Fruit fly (Drosophila melanogaster) whole organism, prepupa: ENCODE results near the gene CG14960.

ENCODE experiments used
- CG10631 ChIP-seq: fragments of 200-800 bp; sonication (Bioruptor generic); optimal IDR thresholded peaks from 2 replicates; lab custom pipeline; 2016; ENCODE audit warnings: missing biosample characterization, missing genetic modification characterization
- CG10669 ChIP-seq: fragments of 200-800 bp; sonication (Bioruptor generic); optimal IDR thresholded peaks from 3 replicates; lab custom pipeline; 2018; ENCODE audit warnings: missing biosample characterization, mild to moderate bottlenecking, missing genetic modification characterization, moderate library complexity
- CG11294 ChIP-seq: fragments of 200-800 bp; sonication (Bioruptor generic); IDR thresholded peaks from 2 replicates; pipeline ENCODE4 v1.3.6; 2022; ENCODE audit warnings: missing biosample characterization, missing genetic modification characterization
- CG11762 ChIP-seq: fragments of 200-800 bp; sonication (Bioruptor generic); optimal IDR thresholded peaks from 3 replicates; lab custom pipeline; 2016; ENCODE audit warnings: missing biosample characterization, missing genetic modification characterization; ENCODE audit not compliant: insufficient read depth
- CG11902 ChIP-seq: fragments of 200-800 bp; sonication (Bioruptor generic); optimal IDR thresholded peaks from 3 replicates; lab custom pipeline; 2016; ENCODE audit warnings: missing biosample characterization, missing genetic modification characterization
- CG15336 ChIP-seq: fragments of 200-800 bp; sonication (Bioruptor generic); IDR thresholded peaks from 2 replicates; pipeline ENCODE4 v1.3.6; 2022; ENCODE audit warnings: missing biosample characterization, missing genetic modification characterization
- CG3032 ChIP-seq: fragments of 200-800 bp; optimal IDR thresholded peaks from 2 replicates; lab custom pipeline; 2019; ENCODE audit warnings: missing biosample characterization, mild to moderate bottlenecking, missing genetic modification characterization, moderate library complexity
- CG31627 ChIP-seq: fragments of 200-800 bp; sonication (Bioruptor generic); optimal IDR thresholded peaks from 3 replicates; lab custom pipeline; 2016; ENCODE audit warnings: missing biosample characterization, missing genetic modification characterization
- CG32006 ChIP-seq: fragments of 200-800 bp; sonication (Bioruptor generic); optimal IDR thresholded peaks from 3 replicates; lab custom pipeline; 2017; ENCODE audit warnings: missing biosample characterization, mild to moderate bottlenecking, missing genetic modification characterization
- CG3919 ChIP-seq: fragments of 200-800 bp; sonication (Bioruptor generic); optimal IDR thresholded peaks from 3 replicates; lab custom pipeline; 2016; ENCODE audit warnings: missing biosample characterization, missing genetic modification characterization
- CG6276 ChIP-seq: fragments of 200-800 bp; sonication (Bioruptor generic); optimal IDR thresholded peaks from 2 replicates; lab custom pipeline; 2017; ENCODE audit warnings: missing biosample characterization, mild to moderate bottlenecking, missing genetic modification characterization
- CG6792 ChIP-seq: fragments of 200-800 bp; sonication (Bioruptor generic); optimal IDR thresholded peaks from 3 replicates; lab custom pipeline; 2016; ENCODE audit warnings: missing biosample characterization, missing genetic modification characterization
- CG6808 ChIP-seq: fragments of 200-800 bp; sonication (Bioruptor generic); optimal IDR thresholded peaks from 3 replicates; lab custom pipeline; 2017; ENCODE audit warnings: missing biosample characterization, missing genetic modification characterization, mild to moderate bottlenecking, moderate library complexity, missing genetic modification reagents
- CG6854 ChIP-seq: fragments of 200-800 bp; sonication (Bioruptor generic); optimal IDR thresholded peaks from 2 replicates; lab custom pipeline; 2017; ENCODE audit warnings: missing biosample characterization, mild to moderate bottlenecking, missing genetic modification characterization
- CG7368 ChIP-seq: fragments of 200-800 bp; sonication (Bioruptor generic); optimal IDR thresholded peaks from 3 replicates; lab custom pipeline; 2016; ENCODE audit warnings: missing biosample characterization, missing genetic modification characterization
- CG8319 ChIP-seq: fragments of 200-800 bp; sonication (Bioruptor generic); optimal IDR thresholded peaks from 3 replicates; lab custom pipeline; 2016; ENCODE audit warnings: missing biosample characterization, missing genetic modification characterization
- CG8632 ChIP-seq: fragments of 200-800 bp; sonication (Bioruptor generic); optimal IDR thresholded peaks from 3 replicates; lab custom pipeline; 2016; ENCODE audit warnings: missing biosample characterization, missing genetic modification characterization
- Eip93F ChIP-seq: fragments of 200-800 bp; sonication (Bioruptor generic); optimal IDR thresholded peaks from 2 replicates; lab custom pipeline; 2016; ENCODE audit warnings: missing biosample characterization, mild to moderate bottlenecking, missing genetic modification characterization
- Ets21C ChIP-seq: fragments of 200-800 bp; sonication (Bioruptor generic); optimal IDR thresholded peaks from 3 replicates; lab custom pipeline; 2016; ENCODE audit warnings: missing biosample characterization, missing genetic modification characterization
- Ets96B ChIP-seq: fragments of 200-800 bp; optimal IDR thresholded peaks from 2 replicates; lab custom pipeline; 2019; ENCODE audit warnings: missing biosample characterization, mild to moderate bottlenecking, missing genetic modification characterization, moderate library complexity
- Gug ChIP-seq: fragments of 200-800 bp; sonication (Bioruptor generic); IDR thresholded peaks from 2 replicates; pipeline ENCODE4 v1.3.6; 2022; ENCODE audit warnings: missing biosample characterization, missing genetic modification characterization
- Hr38 ChIP-seq: sonication (Bioruptor generic); optimal IDR thresholded peaks from 2 replicates; lab custom pipeline; 2016; ENCODE audit warnings: missing biosample characterization, missing genetic modification characterization
- Hr39 ChIP-seq: fragments of 200-800 bp; sonication (Bioruptor generic); optimal IDR thresholded peaks from 2 replicates; lab custom pipeline; 2016; ENCODE audit warnings: missing biosample characterization, missing genetic modification characterization
- Hr4 ChIP-seq: fragments of 200-800 bp; sonication (Bioruptor generic); optimal IDR thresholded peaks from 3 replicates; lab custom pipeline; 2016; ENCODE audit warnings: missing biosample characterization, missing genetic modification characterization
- Lpt ChIP-seq: fragments of 200-800 bp; sonication (Bioruptor generic); optimal IDR thresholded peaks from 3 replicates; lab custom pipeline; 2016; ENCODE audit warnings: missing biosample characterization, missing genetic modification characterization
- Met ChIP-seq: fragments of 200-800 bp; sonication (Bioruptor generic); optimal IDR thresholded peaks from 3 replicates; lab custom pipeline; 2016; ENCODE audit warnings: missing biosample characterization, missing genetic modification characterization
- OdsH ChIP-seq: fragments of 200-800 bp; sonication (Bioruptor generic); optimal IDR thresholded peaks from 3 replicates; lab custom pipeline; 2016; ENCODE audit warnings: missing biosample characterization, missing genetic modification characterization
- Smox ChIP-seq: fragments of 200-800 bp; sonication (Bioruptor generic); optimal IDR thresholded peaks from 3 replicates; lab custom pipeline; 2016; ENCODE audit warnings: missing biosample characterization, missing genetic modification characterization
- Sox102F ChIP-seq: fragments of 200-800 bp; sonication (Bioruptor generic); optimal IDR thresholded peaks from 2 replicates; lab custom pipeline; 2016; ENCODE audit warnings: missing biosample characterization, mild to moderate bottlenecking, missing genetic modification characterization
- Sox14 ChIP-seq: fragments of 200-800 bp; sonication (Bioruptor generic); optimal IDR thresholded peaks from 3 replicates; lab custom pipeline; 2016; ENCODE audit warnings: missing biosample characterization, missing genetic modification characterization
- Sox15 ChIP-seq: fragments of 200-800 bp; sonication (Bioruptor generic); optimal IDR thresholded peaks from 3 replicates; lab custom pipeline; 2016; ENCODE audit warnings: missing biosample characterization, missing genetic modification characterization
- achi ChIP-seq: fragments of 200-800 bp; sonication (Bioruptor generic); optimal IDR thresholded peaks from 3 replicates; lab custom pipeline; 2016; ENCODE audit warnings: missing biosample characterization, missing genetic modification characterization
- acj6 ChIP-seq: fragments of 200-800 bp; sonication (Bioruptor generic); optimal IDR thresholded peaks from 3 replicates; lab custom pipeline; 2016; ENCODE audit warnings: missing biosample characterization, missing genetic modification characterization
- dac ChIP-seq: fragments of 200-800 bp; sonication (Bioruptor generic); optimal IDR thresholded peaks from 2 replicates; lab custom pipeline; 2017; ENCODE audit warnings: missing biosample characterization, mild to moderate bottlenecking, missing genetic modification characterization
- dsx ChIP-seq: fragments of 200-800 bp; optimal IDR thresholded peaks from 3 replicates; lab custom pipeline; 2019; ENCODE audit warnings: missing biosample characterization, mild to moderate bottlenecking, missing genetic modification characterization, moderate library complexity; ENCODE audit not compliant: poor library complexity, severe bottlenecking
- eg ChIP-seq: fragments of 200-800 bp; sonication (Bioruptor generic); IDR thresholded peaks from 3 replicates; pipeline ENCODE4 v1.3.6; 2022; ENCODE audit warnings: missing biosample characterization, missing genetic modification characterization
- esn ChIP-seq: fragments of 200-800 bp; sonication (Bioruptor generic); optimal IDR thresholded peaks from 2 replicates; lab custom pipeline; 2016; ENCODE audit warnings: missing biosample characterization, mild to moderate bottlenecking, missing genetic modification characterization, moderate library complexity
- fd59A ChIP-seq: fragments of 200-800 bp; sonication (Bioruptor generic); optimal IDR thresholded peaks from 2 replicates; lab custom pipeline; 2017; ENCODE audit warnings: missing biosample characterization, mild to moderate bottlenecking, missing genetic modification characterization, missing genetic modification reagents
- fkh ChIP-seq: fragments of 200-800 bp; sonication (Bioruptor generic); optimal IDR thresholded peaks from 3 replicates; lab custom pipeline; 2017; ENCODE audit warnings: missing biosample characterization, mild to moderate bottlenecking, missing genetic modification characterization, moderate library complexity
- lz ChIP-seq: fragments of 200-800 bp; sonication (Bioruptor generic); optimal IDR thresholded peaks from 3 replicates; lab custom pipeline; 2016; ENCODE audit warnings: missing biosample characterization, missing genetic modification characterization
- net ChIP-seq: fragments of 200-800 bp; sonication (Bioruptor generic); optimal IDR thresholded peaks from 3 replicates; lab custom pipeline; 2016; ENCODE audit warnings: missing biosample characterization, missing genetic modification characterization
- pdm3 ChIP-seq: fragments of 200-800 bp; sonication (Bioruptor generic); optimal IDR thresholded peaks from 3 replicates; lab custom pipeline; 2016; ENCODE audit warnings: missing biosample characterization, missing genetic modification characterization
- salr ChIP-seq, 2 experiments: fragments of 200-800 bp; sonication (Bioruptor generic); optimal IDR thresholded peaks; 3 replicates each; lab custom pipeline; 2016 to 2018; ENCODE audit warnings: missing biosample characterization in 2 of 2, missing genetic modification characterization in 2 of 2, mild to moderate bottlenecking in 1 of 2
- spab ChIP-seq: fragments of 200-800 bp; sonication (Bioruptor generic); optimal IDR thresholded peaks from 2 replicates; lab custom pipeline; 2017; ENCODE audit warnings: missing biosample characterization, mild to moderate bottlenecking, missing genetic modification characterization, missing genetic modification reagents
- ss ChIP-seq, 2 experiments: fragments of 200-800 bp; sonication (Bioruptor generic); optimal IDR thresholded peaks; 2 replicates in 1 of 2; 3 replicates in 1 of 2; lab custom pipeline; 2017 to 2018; ENCODE audit warnings: mild to moderate bottlenecking in 2 of 2, missing biosample characterization in 2 of 2, missing genetic modification characterization in 2 of 2, moderate library complexity in 1 of 2
- topi ChIP-seq: fragments of 200-800 bp; sonication (Bioruptor generic); optimal IDR thresholded peaks from 3 replicates; lab custom pipeline; 2016; ENCODE audit warnings: missing biosample characterization, missing genetic modification characterization

CG14960 gene

DNA sequence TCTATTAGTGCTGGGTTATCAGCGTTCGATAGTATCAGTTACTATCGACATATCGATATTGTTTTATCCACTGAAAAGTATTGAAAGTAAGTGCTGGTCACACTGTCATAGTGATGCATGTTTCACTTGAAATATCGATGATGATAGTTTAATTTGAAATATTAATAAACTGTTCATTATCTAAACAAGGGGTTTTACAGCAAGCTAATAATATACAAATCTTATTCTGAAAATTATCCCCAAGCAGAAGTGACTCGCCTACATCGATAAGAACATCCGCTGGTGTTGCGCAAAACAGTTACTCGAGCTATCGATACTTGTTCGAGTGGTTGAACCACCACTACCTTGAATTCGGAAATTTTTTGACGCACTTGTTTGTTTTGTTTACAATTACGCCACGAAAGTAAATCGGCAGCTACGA lies 48.4 kb downstream of the CG14960 start, which contains the start of the genes PIG-C, CG12016 and Dpm2 (continued):
- peak; percentile 78 for TF ChIP-seq Sox14 (GFP tag; lab: Kevin White, UChicago)
- no peak for TF ChIP-seq CG3919
- TF ChIP-seq Hr4 (GFP tag; lab: Kevin White, UChicago) = peak; percentile 62
- peak; percentile 10 for TF ChIP-seq CG8319 (GFP tag; lab: Kevin White, UChicago)
- no peak for TF ChIP-seq CG11294 (GFP tag; lab: Robert Waterston, UW)
- TF ChIP-seq eg (GFP tag; lab: Robert Waterston, UW) = no peak; the same call in 2 of the 3 replicates
- TF ChIP-seq Smox = no peak
- TF ChIP-seq Gug = peak; percentile 21; the same call in 1 of the 2 replicates
- TF ChIP-seq achi (GFP tag; lab: Kevin White, UChicago) = peak; percentile 36
- TF ChIP-seq Sox15 (GFP tag; lab: Kevin White, UChicago) = peak; percentile 54
- TF ChIP-seq Met (GFP tag; lab: Kevin White, UChicago) = peak; percentile 71
- TF ChIP-seq fd59A (GFP tag; lab: Kevin White, UChicago) = peak; percentile 19
- no peak for TF ChIP-seq Sox102F
- peak; percentile 29 for TF ChIP-seq CG8632 (GFP tag; lab: Kevin White, UChicago)
- TF ChIP-seq CG6792 (GFP tag; lab: Kevin White, UChicago) = peak; percentile 49

DNA sequence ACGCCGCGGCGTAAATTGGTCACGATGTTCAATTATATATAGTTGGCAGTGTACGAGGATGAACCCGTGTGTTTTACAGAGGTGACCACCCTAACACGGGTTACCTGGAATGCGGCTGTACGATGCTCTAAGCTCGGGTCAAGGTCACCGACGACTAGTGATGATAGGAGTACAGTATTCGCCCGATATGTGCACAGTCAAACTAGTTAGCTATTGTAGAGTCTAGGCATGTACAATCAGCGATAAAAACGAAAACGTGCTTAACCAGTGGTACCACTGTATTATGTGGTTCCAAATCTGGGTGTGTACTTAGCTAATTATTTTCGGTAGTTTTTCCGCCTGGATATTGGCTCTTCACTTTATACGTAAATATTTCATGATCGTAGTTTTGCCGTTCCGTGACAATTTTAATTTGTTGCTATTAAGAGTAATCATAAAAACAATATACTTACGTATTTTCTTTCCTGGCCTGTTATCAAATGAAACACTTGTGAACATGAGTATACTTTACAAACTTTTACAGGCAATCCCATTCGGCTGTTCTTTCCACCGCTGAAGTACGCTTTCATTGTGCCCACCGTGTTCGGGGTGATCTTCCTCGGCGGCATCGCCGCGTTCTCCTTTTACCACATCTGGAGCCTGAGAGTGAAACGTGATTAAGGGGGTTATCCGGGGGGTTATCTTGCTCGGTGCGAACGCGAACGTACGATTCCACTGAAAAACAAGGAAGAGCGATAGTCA lies 49.3 kb downstream of the CG14960 start:
- TF ChIP-seq fd59A (GFP tag; lab: Kevin White, UChicago) (no peak), topi (no peak), CG32006 (peak; percentile 38), Hr4 (GFP tag; lab: Kevin White, UChicago) (peak; percentile 55), dac (GFP tag; lab: Kevin White, UChicago) (no peak), CG3919 (peak; percentile 25), pdm3 (no peak), Eip93F (GFP tag; lab: Kevin White, UChicago) (no peak), spab (GFP tag; lab: Kevin White, UChicago) (no peak), CG6792 (GFP tag; lab: Kevin White, UChicago) (no peak), Lpt (no peak), fkh (GFP tag; lab: Kevin White, UChicago) (no peak), Sox102F (no peak), CG11294 (GFP tag; lab: Robert Waterston, UW) (no peak), CG11902 (no peak), CG7368 (no peak), dsx (GFP tag; lab: Kevin White, UChicago) (peak; percentile 24), CG8319 (GFP tag; lab: Kevin White, UChicago) (no peak), Hr38 (no peak), lz (GFP tag; lab: Kevin White, UChicago) (no peak), achi (GFP tag; lab: Kevin White, UChicago) (no peak), ss (GFP tag; optimal IDR thresholded peaks at IDR 0.05; lab: Kevin White, UChicago) (no peak), Hr39 (GFP tag; lab: Kevin White, UChicago) (no peak), OdsH (GFP tag; lab: Kevin White, UChicago) (peak; percentile 25), Met (GFP tag; lab: Kevin White, UChicago) (no peak), Gug (no peak), CG6854 (no peak), CG10669 (GFP tag; lab: Kevin White, UChicago) (peak; percentile 21), net (GFP tag; lab: Kevin White, UChicago) (no peak), CG3032 (tag; lab: Kevin White, UChicago) (no peak), eg (GFP tag; lab: Robert Waterston, UW) (no peak), CG6808 (GFP tag; lab: Kevin White, UChicago) (peak; percentile 5), Sox15 (GFP tag; lab: Kevin White, UChicago) (no peak), Ets21C (GFP tag; lab: Kevin White, UChicago) (no peak), esn (GFP tag; lab: Kevin White, UChicago) (peak; percentile 10), CG15336 (0 out of 2 replicates have a peak, but pooled peaks have one; percentile 36), CG31627 (GFP tag; lab: Kevin White, UChicago) (no peak), Ets96B (no peak), CG10631 (no peak), CG11762 (GFP tag; lab: Kevin White, UChicago) (no peak), acj6 (GFP tag; lab: Kevin White, UChicago) (peak; percentile 19), CG6276 (GFP tag; lab: Kevin White, UChicago) (no peak), CG8632 (GFP tag; lab: Kevin White, UChicago) (no peak), salr (GFP tag; optimal IDR thresholded peaks at IDR 0.05; lab: Kevin White, UChicago) (no peak)
